Fruit fly (Drosophila melanogaster): ENCODE results near the gene CG7099.

The CG7099 gene

dm6 chr2L:13378488-13378964 lies 8.8 kb upstream of the CG7099 start, which contains the start of the genes CG9302 and beta'COP (continued):
- no peak for TF ChIP-seq CG8281 (tag; optimal IDR thresholded peaks at IDR 0.05)
- peak; percentile 73 for TF ChIP-seq Fer2 (tag; optimal IDR thresholded peaks at IDR 0.05)
- TF ChIP-seq CG14014 (GFP tag; IDR thresholded peaks at IDR 0.05): no peak; the same call in 1 of the 2 replicates
- no peak for TF ChIP-seq CG15269 (tag; optimal IDR thresholded peaks at IDR 0.05)
- peak; percentile 59 for TF ChIP-seq CHES-1-like (GFP tag; optimal IDR thresholded peaks at IDR 0.05)
- peak; percentile 31 for TF ChIP-seq CG10462 (GFP tag; optimal IDR thresholded peaks at IDR 0.05)
- no peak for TF ChIP-seq Mes4 (GFP tag; optimal IDR thresholded peaks at IDR 0.05)
- TF ChIP-seq CG6683 (GFP tag; optimal IDR thresholded peaks at IDR 0.05): peak; percentile 14
- no peak for TF ChIP-seq NK7.1 (GFP tag; optimal IDR thresholded peaks at IDR 0.05)
- TF ChIP-seq Med (GFP tag): peak; percentile 84
- TF ChIP-seq Scr (GFP tag; IDR thresholded peaks at IDR 0.05; ENCODE audit: partially characterized antibody): peak; percentile 80
- TF ChIP-seq BEAF-32 (GFP tag; optimal IDR thresholded peaks at IDR 0.05): peak; percentile 85
- no peak for TF ChIP-seq CG5180 (GFP tag; optimal IDR thresholded peaks at IDR 0.05)
- no peak for TF ChIP-seq da (GFP tag; optimal IDR thresholded peaks at IDR 0.05)
- peak; percentile 98 for TF ChIP-seq Sry-β (GFP tag; optimal IDR thresholded peaks at IDR 0.05)
- TF ChIP-seq Ssrp (tag; optimal IDR thresholded peaks at IDR 0.05): peak; percentile 58
- TF ChIP-seq Aef1 (GFP tag; IDR thresholded peaks at IDR 0.05): peak; percentile 59
- TF ChIP-seq CG7745 (tag; optimal IDR thresholded peaks at IDR 0.05): no peak
- 0 out of 2 replicates have a peak, but pooled peaks have one; percentile 39 for TF ChIP-seq CG32767 (GFP tag; IDR thresholded peaks at IDR 0.05)
- TF ChIP-seq CG32532 (GFP tag; IDR thresholded peaks at IDR 0.05): peak; percentile 46
- peak; percentile 70 for TF ChIP-seq CG7556 (GFP tag; optimal IDR thresholded peaks at IDR 0.05)
- no peak for TF ChIP-seq E2f1 (GFP tag; IDR thresholded peaks at IDR 0.05)
- no peak for TF ChIP-seq CG2678 (tag; optimal IDR thresholded peaks at IDR 0.05)
- peak; percentile 88 for TF ChIP-seq CoRest (tag; optimal IDR thresholded peaks at IDR 0.05)
- no peak for TF ChIP-seq CG10274 (GFP tag; optimal IDR thresholded peaks at IDR 0.05)
- TF ChIP-seq prd (optimal IDR thresholded peaks at IDR 0.05): no peak
- peak; percentile 75; the same call in 2 of the 3 replicates for TF ChIP-seq prd (GFP tag; IDR thresholded peaks at IDR 0.05)
- TF ChIP-seq crol (GFP tag; IDR thresholded peaks at IDR 0.05): no peak
- TF ChIP-seq CG12071 (GFP tag; optimal IDR thresholded peaks at IDR 0.05): no peak
- TF ChIP-seq Stat92E (GFP tag; optimal IDR thresholded peaks at IDR 0.05): peak in 1 of 3 experiments; percentile 58
- TF ChIP-seq CG17568 (GFP tag; optimal IDR thresholded peaks at IDR 0.05): no peak
- TF ChIP-seq Awh (GFP tag; IDR thresholded peaks at IDR 0.05): no peak; the same call in 1 of the 2 replicates
- TF ChIP-seq NfI (GFP tag; optimal IDR thresholded peaks at IDR 0.05): peak; percentile 69
- TF ChIP-seq pzg (GFP tag; optimal IDR thresholded peaks at IDR 0.05): peak; percentile 35
- TF ChIP-seq kni (GFP tag; optimal IDR thresholded peaks at IDR 0.05): no peak
- peak; percentile 56 for TF ChIP-seq PHDP (tag; optimal IDR thresholded peaks at IDR 0.05)
- peak; percentile 64 for TF ChIP-seq CG12104 (GFP tag; optimal IDR thresholded peaks at IDR 0.05)
- no peak for TF ChIP-seq fd102C (GFP tag; optimal IDR thresholded peaks at IDR 0.05)
- TF ChIP-seq CG2120 (GFP tag; optimal IDR thresholded peaks at IDR 0.05): peak; percentile 78
- no peak for TF ChIP-seq CG43689 (GFP tag; IDR thresholded peaks at IDR 0.05)
- TF ChIP-seq sd (tag; optimal IDR thresholded peaks at IDR 0.05): no peak
- no peak for TF ChIP-seq jing (GFP tag; optimal IDR thresholded peaks at IDR 0.05)
- no peak for TF ChIP-seq cad (GFP tag; optimal IDR thresholded peaks at IDR 0.05)
- TF ChIP-seq Xbp1 (GFP tag; optimal IDR thresholded peaks at IDR 0.05): peak; percentile 83
- peak; percentile 50; the same call in 1 of the 2 replicates for TF ChIP-seq nerfin-2 (GFP tag; IDR thresholded peaks at IDR 0.05; ENCODE audit: partially characterized antibody)
- TF ChIP-seq nerfin-1 (tag; optimal IDR thresholded peaks at IDR 0.05): peak; percentile 49
- no peak for TF ChIP-seq Poxn (GFP tag; IDR thresholded peaks at IDR 0.05)
- peak; percentile 74 for TF ChIP-seq CG9215 (GFP tag; IDR thresholded peaks at IDR 0.05)
- no peak for TF ChIP-seq cas (GFP tag; IDR thresholded peaks at IDR 0.05)
- TF ChIP-seq jigr1 (GFP tag; IDR thresholded peaks at IDR 0.05): peak; percentile 61; the same call in 2 of the 3 replicates

Measured in whole organism, embryonic.